Fruit fly (Drosophila melanogaster): ENCODE results near the gene Mat89Ba.

The Mat89Ba gene

DNA sequence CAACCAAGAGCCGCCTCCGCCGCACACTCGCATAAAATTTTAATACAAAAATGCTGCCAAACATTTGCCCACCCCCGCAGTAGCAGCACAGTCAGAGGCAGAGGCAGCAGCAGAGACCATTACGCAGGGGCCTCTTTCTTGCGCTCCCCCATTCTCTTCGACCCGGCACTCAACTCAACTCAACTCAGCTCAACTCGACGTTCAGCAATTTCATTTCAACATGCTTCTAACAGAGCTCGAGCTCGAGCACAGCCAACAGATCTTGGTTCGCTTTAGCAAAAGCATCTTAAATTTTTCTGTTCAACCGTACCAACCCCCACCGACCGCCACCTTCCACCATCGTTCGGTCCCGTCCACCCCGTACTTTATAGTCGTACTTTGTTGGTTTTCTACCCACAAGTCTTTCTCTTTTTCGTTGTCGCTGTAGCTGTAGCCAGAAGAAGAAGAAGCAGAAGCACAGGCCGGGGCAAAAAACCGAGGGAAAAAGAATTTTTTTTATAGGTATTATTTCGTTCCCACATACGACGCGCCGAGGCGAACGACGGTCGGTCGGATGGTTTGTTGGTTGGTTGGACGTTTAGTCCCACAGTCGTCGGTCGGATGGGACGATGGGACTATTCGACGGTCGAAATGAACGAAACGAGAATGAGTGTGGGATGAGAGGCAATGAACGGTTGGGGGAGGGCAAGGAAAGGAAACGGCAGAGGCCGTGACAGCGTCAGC is 36.8 kb downstream of the Mat89Ba start:
- TF ChIP-seq Dll (optimal IDR thresholded peaks at IDR 0.05) (peak; percentile 56), pan (optimal IDR thresholded peaks at IDR 0.05) (no peak), EcR (GFP tag; optimal IDR thresholded peaks at IDR 0.05) (peak in 1 of 2 experiments; percentile 86)

DNA sequence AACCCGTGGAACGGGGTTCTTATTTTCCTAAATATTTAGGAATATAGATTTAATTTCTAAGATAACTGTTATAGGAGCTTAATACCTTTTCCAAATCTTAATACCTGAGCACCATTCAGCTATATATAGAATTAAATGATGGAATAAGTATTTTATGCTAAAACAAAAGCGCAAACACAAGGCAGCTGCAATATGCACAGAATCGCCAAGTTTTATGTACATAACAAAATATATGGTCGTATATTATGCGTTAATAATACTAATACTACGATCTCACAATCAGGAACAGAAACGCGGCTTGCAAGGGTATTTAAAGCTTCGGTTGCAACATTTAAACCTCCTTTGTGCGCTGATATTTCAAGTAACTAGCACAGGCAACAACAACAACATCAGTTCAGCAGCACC is 37.5 kb downstream of the Mat89Ba start:
- TF ChIP-seq EcR (GFP tag; optimal IDR thresholded peaks at IDR 0.05) (no peak), Dll (optimal IDR thresholded peaks at IDR 0.05) (no peak), usp (GFP tag; optimal IDR thresholded peaks at IDR 0.05) (no peak), psq (optimal IDR thresholded peaks at IDR 0.05) (no peak), CG8478 (optimal IDR thresholded peaks at IDR 0.05) (no peak), pan (optimal IDR thresholded peaks at IDR 0.05) (no peak)

DNA sequence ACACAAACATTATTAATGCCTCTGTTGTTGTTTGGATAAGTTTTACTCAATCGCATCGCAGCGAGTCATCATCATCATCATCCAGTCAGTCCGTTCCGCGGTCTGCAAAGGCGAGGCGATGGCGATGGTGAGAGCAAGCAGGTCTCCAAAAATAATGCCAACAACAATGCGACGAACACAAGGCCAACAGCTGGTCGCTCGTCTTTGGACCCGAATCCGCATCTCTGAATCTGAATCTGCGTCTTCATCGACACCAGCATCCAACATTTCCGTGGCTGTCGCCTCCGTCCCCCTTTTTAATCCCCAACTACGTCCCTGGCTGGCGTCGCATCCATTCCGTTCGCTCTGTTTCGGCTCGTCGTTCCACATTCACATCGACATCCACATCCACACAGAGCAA is 37.9 kb downstream of the Mat89Ba start:
- peak; percentile 9 for TF ChIP-seq Dll (optimal IDR thresholded peaks at IDR 0.05)
- no peak for TF ChIP-seq usp (GFP tag; optimal IDR thresholded peaks at IDR 0.05)

DNA sequence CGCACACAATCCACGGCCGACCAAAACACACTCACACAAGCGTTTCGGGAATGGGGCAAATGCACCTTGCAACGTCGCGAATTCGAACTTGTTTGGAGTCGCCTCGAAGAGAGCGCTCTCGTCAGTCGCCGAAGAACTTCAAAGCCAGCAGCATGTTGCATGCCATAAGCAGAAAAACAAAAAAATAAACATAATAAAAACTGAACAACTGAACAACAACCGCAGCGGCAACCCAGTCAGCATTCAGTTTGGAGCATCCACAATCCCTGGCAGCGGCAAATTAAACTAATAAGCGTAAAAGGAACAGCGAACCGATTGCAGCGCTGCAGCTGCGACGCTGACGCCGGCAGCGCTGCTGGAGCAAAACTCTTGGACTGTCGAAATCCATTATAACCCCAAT is 39.6 kb downstream of the Mat89Ba start:
- no peak for TF ChIP-seq pan (optimal IDR thresholded peaks at IDR 0.05)
- no peak for TF ChIP-seq CG8478 (optimal IDR thresholded peaks at IDR 0.05)
- no peak for TF ChIP-seq EcR (GFP tag; optimal IDR thresholded peaks at IDR 0.05)
- no peak for TF ChIP-seq psq (optimal IDR thresholded peaks at IDR 0.05)
- no peak for TF ChIP-seq usp (GFP tag; optimal IDR thresholded peaks at IDR 0.05)
- no peak for TF ChIP-seq Dll (optimal IDR thresholded peaks at IDR 0.05)

DNA sequence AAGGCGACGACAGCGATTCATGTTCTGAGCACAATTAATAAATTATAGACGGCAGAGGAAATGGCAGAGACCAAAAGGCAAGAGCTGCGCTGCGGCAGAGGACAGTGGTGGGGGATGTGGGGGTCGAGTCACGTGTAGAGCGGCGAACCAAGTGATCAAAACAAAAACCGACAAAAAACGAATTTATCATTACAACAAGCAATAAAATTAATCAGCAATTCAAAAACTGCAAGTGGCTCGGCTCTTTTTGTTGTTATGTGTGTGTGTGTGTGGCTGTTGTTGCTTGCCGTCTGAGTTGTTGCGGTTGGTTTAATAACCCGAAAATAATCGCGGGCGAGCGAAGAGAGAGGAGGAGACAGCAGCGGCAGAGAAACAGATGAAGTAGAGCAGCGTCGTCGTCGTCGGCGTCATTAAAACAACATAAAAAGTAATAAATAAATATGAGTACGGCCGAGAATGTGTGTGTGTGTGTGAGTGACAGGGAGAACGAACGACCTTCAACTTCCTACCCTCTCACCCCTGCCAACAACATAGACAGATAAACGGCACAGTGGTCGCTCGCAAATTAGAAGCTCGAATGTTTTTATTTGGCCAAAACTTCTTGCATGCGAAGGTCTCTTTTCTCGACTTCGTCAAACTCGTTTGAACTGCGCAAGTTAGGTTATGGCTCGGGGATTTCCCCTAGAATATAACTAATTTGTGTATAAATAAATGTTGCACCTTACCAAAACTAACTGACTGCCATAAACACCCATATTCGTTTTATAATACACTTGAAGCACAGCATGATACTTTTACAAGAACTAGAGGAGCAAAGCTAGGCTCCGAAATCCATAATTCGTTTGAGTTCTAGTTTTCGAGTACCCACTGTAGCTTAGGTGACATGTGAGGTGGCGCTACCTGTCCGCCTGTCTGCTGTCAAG is 40.6 kb downstream of the Mat89Ba start:
- TF ChIP-seq EcR (GFP tag; optimal IDR thresholded peaks at IDR 0.05) (peak; percentile 7 to 60), pan (optimal IDR thresholded peaks at IDR 0.05) (no peak), CG8478 (optimal IDR thresholded peaks at IDR 0.05) (no peak)

DNA sequence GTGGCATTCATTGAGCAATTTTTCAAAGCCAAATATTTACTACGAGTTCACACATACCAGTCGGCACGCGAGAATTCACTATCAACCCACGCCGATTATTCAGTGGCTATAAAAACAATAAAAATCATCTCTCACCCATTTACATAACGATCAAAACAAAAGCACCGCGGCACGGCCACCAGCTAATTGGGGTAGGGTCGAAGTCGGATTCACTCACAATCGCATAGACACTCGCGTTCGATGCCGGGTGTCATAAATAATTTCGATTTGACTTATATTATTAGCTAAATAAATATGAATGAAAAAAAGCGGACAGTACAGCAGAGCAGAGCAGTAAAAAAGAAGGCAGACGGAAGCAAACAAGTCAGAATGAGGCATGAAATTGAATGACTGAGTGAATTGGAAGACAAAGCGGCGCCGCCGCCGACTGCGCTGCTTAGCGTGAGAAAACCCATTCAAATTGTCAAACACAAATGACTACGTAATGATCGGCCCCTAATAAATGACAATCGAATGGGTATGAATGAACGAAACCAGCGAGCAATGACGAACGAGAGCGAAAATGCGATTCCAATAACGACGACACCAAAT is 42.0 kb downstream of the Mat89Ba start:
- no peak for TF ChIP-seq psq (optimal IDR thresholded peaks at IDR 0.05)
- TF ChIP-seq pan (optimal IDR thresholded peaks at IDR 0.05) = no peak
- TF ChIP-seq EcR (GFP tag; optimal IDR thresholded peaks at IDR 0.05) = no peak
- no peak for TF ChIP-seq CG8478 (optimal IDR thresholded peaks at IDR 0.05)
- TF ChIP-seq usp (GFP tag; optimal IDR thresholded peaks at IDR 0.05) = no peak
- no peak for TF ChIP-seq Dll (optimal IDR thresholded peaks at IDR 0.05)

DNA sequence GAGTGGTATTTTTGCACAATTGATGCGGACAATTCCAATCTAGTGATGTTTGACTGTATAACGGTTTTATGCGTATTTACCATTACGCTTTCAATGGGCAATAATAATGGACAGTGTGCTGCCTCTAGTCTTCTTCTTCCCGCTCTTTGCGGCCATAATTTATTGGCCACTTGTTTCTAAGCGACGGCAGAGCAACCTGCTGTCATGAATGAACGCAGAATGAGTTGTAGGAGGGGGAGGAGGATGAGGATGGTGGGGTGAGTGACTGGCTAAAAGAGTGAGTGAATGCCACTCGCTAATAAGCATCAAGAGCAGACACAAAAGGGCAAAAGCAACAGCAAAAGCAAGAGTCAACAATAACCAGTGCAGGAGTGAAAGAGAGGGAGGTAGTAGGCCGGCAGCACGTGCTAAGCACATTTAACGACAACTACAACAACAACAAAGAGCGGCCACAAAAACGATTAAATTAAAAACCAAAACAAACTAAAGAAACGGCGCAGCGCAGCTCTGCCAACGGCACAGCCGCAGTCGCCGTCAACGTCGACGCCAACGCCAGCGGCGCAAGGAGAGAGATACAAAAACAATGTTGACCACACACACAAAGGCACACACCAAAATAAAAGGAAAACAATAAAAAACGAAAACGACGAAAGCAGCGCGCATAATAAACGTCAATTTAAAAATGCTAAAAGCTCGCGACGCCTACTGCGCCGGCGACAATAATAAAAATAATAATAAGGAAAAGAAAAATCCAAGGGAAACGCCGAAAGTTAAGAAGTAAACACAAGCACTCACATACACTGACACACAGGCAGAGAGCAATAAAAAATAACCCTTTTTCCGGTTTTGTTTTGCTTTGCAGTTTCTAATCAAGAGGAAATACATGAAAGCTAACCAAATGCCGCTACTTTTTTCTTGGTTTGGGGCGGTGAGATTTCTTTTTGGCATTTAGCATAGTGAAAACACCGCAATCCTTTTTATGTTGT is 43.2 kb downstream of the Mat89Ba start:
- TF ChIP-seq usp (GFP tag; optimal IDR thresholded peaks at IDR 0.05) = no peak
- no peak for TF ChIP-seq pan (optimal IDR thresholded peaks at IDR 0.05)
- no peak for TF ChIP-seq psq (optimal IDR thresholded peaks at IDR 0.05)
- TF ChIP-seq Dll (optimal IDR thresholded peaks at IDR 0.05) = no peak
- TF ChIP-seq CG8478 (optimal IDR thresholded peaks at IDR 0.05) = no peak
- TF ChIP-seq EcR (GFP tag; optimal IDR thresholded peaks at IDR 0.05) = no peak

DNA sequence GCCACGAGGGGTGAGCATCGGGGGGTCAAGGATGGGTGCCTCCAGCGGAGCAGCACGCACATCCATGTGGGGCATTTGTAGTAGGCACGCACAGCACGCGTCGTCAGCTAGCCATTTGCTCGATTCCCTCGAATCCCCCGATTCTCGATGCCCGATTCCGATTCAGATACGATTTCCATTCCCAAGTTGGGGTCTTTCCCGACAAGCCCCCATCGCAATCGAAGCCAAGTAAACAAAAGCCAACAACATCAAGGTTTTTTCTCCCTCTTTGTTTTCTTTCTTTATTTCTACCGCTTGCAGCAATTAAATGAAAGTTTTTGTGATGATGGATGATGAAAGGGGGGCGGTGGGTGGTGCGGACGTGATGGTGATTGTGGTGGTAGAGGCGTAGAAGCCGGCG is 45.1 kb downstream of the Mat89Ba start:
- TF ChIP-seq usp (GFP tag; optimal IDR thresholded peaks at IDR 0.05) = no peak
- no peak for TF ChIP-seq EcR (GFP tag; optimal IDR thresholded peaks at IDR 0.05)
- TF ChIP-seq pan (optimal IDR thresholded peaks at IDR 0.05) = no peak
- no peak for TF ChIP-seq Dll (optimal IDR thresholded peaks at IDR 0.05)
- no peak for TF ChIP-seq CG8478 (optimal IDR thresholded peaks at IDR 0.05)
- TF ChIP-seq psq (optimal IDR thresholded peaks at IDR 0.05) = no peak

DNA sequence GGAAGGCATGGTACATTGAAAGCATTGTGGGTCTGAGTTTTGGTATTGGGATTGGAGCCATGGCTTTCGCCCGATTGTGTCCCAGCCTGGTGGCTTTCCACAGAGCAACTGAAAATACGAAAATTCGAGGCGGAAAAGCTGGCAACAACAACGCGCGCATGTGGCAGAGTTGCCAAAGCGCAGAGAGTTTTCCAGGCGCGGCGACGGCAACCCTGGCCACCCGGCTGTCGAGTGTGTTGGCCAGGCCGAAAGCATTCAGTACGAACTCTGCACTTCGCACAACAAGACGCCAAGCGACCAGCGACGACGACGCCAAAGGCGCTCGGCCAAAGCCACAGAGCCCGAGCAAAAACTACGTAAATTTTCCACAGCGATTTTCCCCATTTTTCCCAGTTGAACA is 46.5 kb downstream of the Mat89Ba start:
- TF ChIP-seq psq (optimal IDR thresholded peaks at IDR 0.05) (no peak), pan (optimal IDR thresholded peaks at IDR 0.05) (no peak), Dll (optimal IDR thresholded peaks at IDR 0.05) (no peak), usp (GFP tag; optimal IDR thresholded peaks at IDR 0.05) (no peak), EcR (GFP tag; optimal IDR thresholded peaks at IDR 0.05) (no peak), CG8478 (optimal IDR thresholded peaks at IDR 0.05) (no peak)

DNA sequence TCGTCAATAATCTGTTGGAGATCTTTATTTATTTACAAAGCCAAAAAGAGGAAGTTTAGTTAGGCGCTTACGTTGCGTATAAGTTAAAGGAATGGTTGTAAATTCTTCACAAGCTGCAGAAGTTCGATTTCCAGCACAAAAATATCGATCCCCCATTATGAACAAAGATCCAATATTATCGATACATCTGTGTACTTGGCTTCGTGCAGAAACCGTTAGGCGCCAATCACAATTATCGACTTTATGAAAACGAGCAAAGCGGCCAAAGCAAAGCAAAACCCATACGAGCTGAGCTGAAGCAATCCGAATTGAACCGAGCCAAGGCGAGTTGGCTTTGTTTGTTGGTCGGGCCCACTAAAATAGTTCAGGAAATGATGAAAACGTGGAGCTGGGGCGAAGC is 46.9 kb downstream of the Mat89Ba start, which contains the start of gene tara:
Gene tara (plus strand): TSS at position 301 of the 400 bp plus-strand sequence.
- TF ChIP-seq Dll (optimal IDR thresholded peaks at IDR 0.05) = no peak
- TF ChIP-seq usp (GFP tag; optimal IDR thresholded peaks at IDR 0.05) = no peak
- no peak for TF ChIP-seq EcR (GFP tag; optimal IDR thresholded peaks at IDR 0.05)
- TF ChIP-seq psq (optimal IDR thresholded peaks at IDR 0.05) = no peak
- no peak for TF ChIP-seq pan (optimal IDR thresholded peaks at IDR 0.05)
- no peak for TF ChIP-seq CG8478 (optimal IDR thresholded peaks at IDR 0.05)
